Worm (Caenorhabditis elegans) whole organism, L1 larva: ENCODE results near the gene chil-16.

Source experiments
- C04F5.9 ChIP-seq: sonication (generic microtip); optimal IDR thresholded peaks from 2 replicates; lab custom pipeline; 2016; ENCODE audit warnings: missing genetic modification characterization, missing compliant biosample characterization
- C34B4.2 ChIP-seq: sonication (generic microtip); optimal IDR thresholded peaks from 2 replicates; lab custom pipeline; 2017; ENCODE audit warnings: mild to moderate bottlenecking, missing genetic modification characterization, missing compliant biosample characterization
- F16B12.6 ChIP-seq: fragments of 150-350 bp; optimal IDR thresholded peaks from 2 replicates; lab custom pipeline; 2014; ENCODE audit warnings: missing biosample characterization, missing genetic modification characterization
- Y116A8C.19 ChIP-seq: sonication (generic microtip); optimal IDR thresholded peaks from 2 replicates; lab custom pipeline; 2016; ENCODE audit warnings: missing compliant biosample characterization, missing genetic modification characterization, borderline replicate concordance
- aha-1 ChIP-seq: fragments of 150-350 bp; optimal IDR thresholded peaks from 2 replicates; lab custom pipeline; 2014; ENCODE audit warnings: missing biosample characterization, missing genetic modification characterization
- alr-1 ChIP-seq: fragments of 200-800 bp; sonication (Bioruptor generic); optimal IDR thresholded peaks from 2 replicates; lab custom pipeline; 2018; ENCODE audit warnings: borderline replicate concordance, mild to moderate bottlenecking, missing genetic modification characterization, missing compliant biosample characterization
- blmp-1 ChIP-seq: fragments of 150-350 bp; optimal IDR thresholded peaks from 2 replicates; lab custom pipeline; 2014; ENCODE audit warnings: missing biosample characterization, missing genetic modification characterization
- ceh-82 ChIP-seq, 3 experiments: fragments of 150-350 bp in 1 of 3; sonication (generic microtip) in 2 of 3; optimal IDR thresholded peaks; 2 replicates each; lab custom pipeline; 2014 to 2017; ENCODE audit warnings: missing biosample characterization in 3 of 3, missing genetic modification characterization in 3 of 3
- ces-1 ChIP-seq: fragments of 150-350 bp; optimal IDR thresholded peaks from 2 replicates; lab custom pipeline; 2014; ENCODE audit warnings: missing biosample characterization, missing genetic modification reagents, missing genetic modification characterization
- dsc-1 ChIP-seq: sonication (generic microtip); optimal IDR thresholded peaks from 2 replicates; lab custom pipeline; 2016; ENCODE audit warnings: mild to moderate bottlenecking, missing genetic modification characterization, missing compliant biosample characterization
- efl-3 ChIP-seq: fragments of 200-800 bp; sonication (Bioruptor generic); optimal IDR thresholded peaks from 2 replicates; lab custom pipeline; 2018; ENCODE audit warnings: mild to moderate bottlenecking, missing genetic modification characterization, missing compliant biosample characterization
- egl-27 ChIP-seq, 2 experiments: fragments of 150-350 bp in 1 of 2; sonication (generic microtip); optimal IDR thresholded peaks; 3 replicates each; lab custom pipeline; 2017 to 2018; ENCODE audit warnings: missing biosample characterization in 2 of 2, missing genetic modification characterization in 2 of 2, missing genetic modification reagents in 2 of 2
- elt-2 ChIP-seq: sonication (generic microtip); optimal IDR thresholded peaks from 2 replicates; lab custom pipeline; 2016; ENCODE audit warnings: missing genetic modification characterization, mild to moderate bottlenecking, inconsistent platforms, missing compliant biosample characterization, missing genetic modification reagents
- elt-3 ChIP-seq, 6 experiments: fragments of 150-350 bp in 1 of 6; sonication (generic microtip); optimal IDR thresholded peaks; 2 replicates each; lab custom pipeline; 2017 to 2018; ENCODE audit warnings: missing biosample characterization in 6 of 6, missing genetic modification characterization in 6 of 6, inconsistent platforms in 1 of 6
- fkh-10 ChIP-seq: sonication (generic microtip); optimal IDR thresholded peaks from 2 replicates; lab custom pipeline; 2017; ENCODE audit warnings: missing biosample characterization, missing genetic modification reagents, missing genetic modification characterization
- fkh-8 ChIP-seq: sonication (generic microtip); optimal IDR thresholded peaks from 2 replicates; lab custom pipeline; 2016; ENCODE audit warnings: mild to moderate bottlenecking, missing genetic modification characterization, missing compliant biosample characterization
- hpl-2 ChIP-seq: fragments of 150-350 bp; optimal IDR thresholded peaks from 2 replicates; lab custom pipeline; 2014; ENCODE audit warnings: missing biosample characterization, missing genetic modification reagents, missing genetic modification characterization
- isw-1 ChIP-seq: fragments of 200-800 bp; sonication (Bioruptor generic); IDR thresholded peaks from 2 replicates; pipeline ENCODE4 v1.3.6; 2022; ENCODE audit warnings: missing genetic modification characterization, missing compliant biosample characterization
- jun-1 ChIP-seq: fragments of 150-350 bp; optimal IDR thresholded peaks from 2 replicates; lab custom pipeline; 2014; ENCODE audit warnings: missing biosample characterization, missing genetic modification reagents, missing genetic modification characterization
- lin-13 ChIP-seq: fragments of 150-350 bp; optimal IDR thresholded peaks from 2 replicates; lab custom pipeline; 2014; ENCODE audit warnings: missing biosample characterization, missing genetic modification reagents, missing genetic modification characterization
- lin-14 ChIP-seq: fragments of 200-800 bp; sonication (Bioruptor generic); optimal IDR thresholded peaks from 2 replicates; lab custom pipeline; 2018; ENCODE audit warnings: mild to moderate bottlenecking, missing genetic modification characterization, moderate library complexity, missing compliant biosample characterization
- lin-35 ChIP-seq, 2 experiments: fragments of 150-350 bp; optimal IDR thresholded peaks; 2 replicates each; lab custom pipeline; 2014; ENCODE audit warnings: missing biosample characterization in 2 of 2, missing genetic modification characterization in 2 of 2, missing genetic modification reagents in 2 of 2
- lin-39 ChIP-seq: fragments of 150-350 bp; optimal IDR thresholded peaks from 2 replicates; lab custom pipeline; 2014; ENCODE audit warnings: missing biosample characterization, missing genetic modification reagents, missing genetic modification characterization
- lir-3 ChIP-seq: sonication (generic microtip); optimal IDR thresholded peaks from 2 replicates; lab custom pipeline; 2016; ENCODE audit warnings: mild to moderate bottlenecking, missing genetic modification characterization, moderate library complexity, missing compliant biosample characterization; ENCODE audit not compliant: poor library complexity
- lsy-2 ChIP-seq, 2 experiments: fragments of 150-350 bp; optimal IDR thresholded peaks; 2 replicates each; lab custom pipeline; 2014; ENCODE audit warnings: missing biosample characterization in 2 of 2, missing genetic modification characterization in 2 of 2
- mep-1 ChIP-seq: fragments of 150-350 bp; optimal IDR thresholded peaks from 2 replicates; lab custom pipeline; 2014; ENCODE audit warnings: missing biosample characterization, missing genetic modification characterization
- nhr-12 ChIP-seq: sonication (generic microtip); optimal IDR thresholded peaks from 2 replicates; lab custom pipeline; 2017; ENCODE audit warnings: missing biosample characterization, missing genetic modification characterization
- nhr-237 ChIP-seq: fragments of 150-350 bp; optimal IDR thresholded peaks from 2 replicates; lab custom pipeline; 2014; ENCODE audit warnings: missing biosample characterization, missing genetic modification characterization
- nhr-28 ChIP-seq: fragments of 150-350 bp; optimal IDR thresholded peaks from 2 replicates; lab custom pipeline; 2014; ENCODE audit warnings: missing biosample characterization, missing genetic modification characterization
- nhr-47 ChIP-seq: sonication (generic microtip); optimal IDR thresholded peaks from 2 replicates; lab custom pipeline; 2016; ENCODE audit warnings: mild to moderate bottlenecking, missing genetic modification characterization, moderate library complexity, missing compliant biosample characterization
- nhr-77 ChIP-seq: fragments of 150-350 bp; optimal IDR thresholded peaks from 2 replicates; lab custom pipeline; 2014; ENCODE audit warnings: missing biosample characterization, missing genetic modification characterization
- nhr-84 ChIP-seq: sonication (generic microtip); optimal IDR thresholded peaks from 2 replicates; lab custom pipeline; 2017; ENCODE audit warnings: missing biosample characterization, missing genetic modification characterization
- nhr-85 ChIP-seq: sonication (generic microtip); peaks from one replicate; lab custom pipeline; 2016; ENCODE audit warnings: missing genetic modification characterization, inconsistent platforms, missing compliant biosample characterization
- pag-3 ChIP-seq: sonication (generic microtip); optimal IDR thresholded peaks from 2 replicates; lab custom pipeline; 2017; ENCODE audit warnings: missing genetic modification characterization, mild to moderate bottlenecking, missing compliant biosample characterization, antibody characterized with exemption, borderline replicate concordance; ENCODE audit not compliant: insufficient read depth
- skn-1 ChIP-seq: fragments of 150-350 bp; optimal IDR thresholded peaks from 2 replicates; lab custom pipeline; 2014; ENCODE audit warnings: missing biosample characterization, missing genetic modification characterization
- snpc-4 ChIP-seq: fragments of 150-350 bp; optimal IDR thresholded peaks from 2 replicates; lab custom pipeline; 2014; ENCODE audit warnings: missing biosample characterization, missing genetic modification characterization
- snu-23 ChIP-seq: sonication (generic microtip); optimal IDR thresholded peaks from 2 replicates; lab custom pipeline; 2016; ENCODE audit warnings: missing genetic modification characterization, missing compliant biosample characterization
- sox-4 ChIP-seq: sonication (generic microtip); optimal IDR thresholded peaks from 2 replicates; lab custom pipeline; 2016; ENCODE audit warnings: missing genetic modification characterization, missing compliant biosample characterization
- swsn-7 ChIP-seq: sonication (generic microtip); optimal IDR thresholded peaks from 2 replicates; lab custom pipeline; 2016; ENCODE audit warnings: missing genetic modification characterization, missing compliant biosample characterization
- tbx-2 ChIP-seq: sonication (generic microtip); optimal IDR thresholded peaks from 2 replicates; lab custom pipeline; 2016; ENCODE audit warnings: missing genetic modification characterization, missing compliant biosample characterization
- unc-130 ChIP-seq: fragments of 150-350 bp; optimal IDR thresholded peaks from 2 replicates; lab custom pipeline; 2017; ENCODE audit warnings: missing biosample characterization, missing genetic modification characterization, inconsistent platforms
- unc-30 ChIP-seq: sonication (generic microtip); optimal IDR thresholded peaks from 2 replicates; lab custom pipeline; 2017; ENCODE audit warnings: missing biosample characterization, missing genetic modification characterization
- unc-62 ChIP-seq: fragments of 150-350 bp; optimal IDR thresholded peaks from 2 replicates; lab custom pipeline; 2014; ENCODE audit warnings: missing biosample characterization, missing genetic modification reagents, missing genetic modification characterization
- unc-98 ChIP-seq: fragments of 200-800 bp; sonication (Bioruptor generic); IDR thresholded peaks from 2 replicates; pipeline ENCODE4 v1.3.6; 2022; ENCODE audit warnings: missing genetic modification characterization, missing compliant biosample characterization
- vab-15 ChIP-seq: sonication (generic microtip); optimal IDR thresholded peaks from 2 replicates; lab custom pipeline; 2017; ENCODE audit warnings: missing genotype, mild to moderate bottlenecking, missing genetic modification characterization, missing compliant biosample characterization
- zip-4 ChIP-seq: fragments of 200-800 bp; sonication (Bioruptor generic); optimal IDR thresholded peaks from 2 replicates; lab custom pipeline; 2018; ENCODE audit warnings: mild to moderate bottlenecking, missing genetic modification characterization, moderate library complexity, missing compliant biosample characterization
- ztf-4 ChIP-seq: fragments of 150-350 bp; optimal IDR thresholded peaks from 2 replicates; lab custom pipeline; 2014; ENCODE audit warnings: missing biosample characterization, missing genetic modification characterization

Gene chil-16

ce11 chrII:9481427-9481826, 39.7 kb upstream of the chil-16 start (continued):
- TF ChIP-seq elt-2 (tag; lab: Kevin White, UChicago) = no peak
- no peak for TF ChIP-seq dsc-1 (tag; lab: Kevin White, UChicago)
- TF ChIP-seq lin-35 (GFP tag; optimal IDR thresholded peaks at IDR 0.05; lab: Kevin White, UChicago) = no peak
- peak in 1 of 2 experiments; percentile 40 for TF ChIP-seq lsy-2 (tag; optimal IDR thresholded peaks at IDR 0.05; lab: Kevin White, UChicago)
- TF ChIP-seq skn-1 (tag; lab: Kevin White, UChicago) = no peak
- no peak for TF ChIP-seq mep-1 (tag; lab: Kevin White, UChicago)
- TF ChIP-seq jun-1 (tag; lab: Kevin White, UChicago) = no peak
- no peak for TF ChIP-seq nhr-84
- no peak for TF ChIP-seq Y116A8C.19 (tag; lab: Kevin White, UChicago)
- no peak for TF ChIP-seq unc-98
- TF ChIP-seq fkh-10 (GFP tag; lab: Kevin White, UChicago) = no peak
- TF ChIP-seq ztf-4 (tag; lab: Kevin White, UChicago) = no peak
- TF ChIP-seq ces-1 = no peak
- no peak for TF ChIP-seq nhr-28 (tag; lab: Kevin White, UChicago)
- TF ChIP-seq nhr-237 (tag; lab: Kevin White, UChicago) = no peak
- TF ChIP-seq pag-3 (tag; lab: Kevin White, UChicago) = no peak
- TF ChIP-seq vab-15 = no peak
- peak; percentile 60 for TF ChIP-seq lin-14 (GFP tag; lab: Kevin White, UChicago)
- no peak for TF ChIP-seq efl-3 (GFP tag; lab: Kevin White, UChicago)
- TF ChIP-seq alr-1 = no peak
- no peak for TF ChIP-seq fkh-8 (tag; lab: Kevin White, UChicago)
- no peak for TF ChIP-seq isw-1 (GFP tag; lab: Robert Waterston, UW)
- TF ChIP-seq egl-27 (tag; optimal IDR thresholded peaks at IDR 0.05; lab: Kevin White, UChicago) = peak in 1 of 2 experiments; percentile 30
- TF ChIP-seq snu-23 (GFP tag; lab: Kevin White, UChicago) = no peak
- TF ChIP-seq nhr-12 = no peak
- TF ChIP-seq elt-3 (tag; optimal IDR thresholded peaks at IDR 0.05; lab: Kevin White, UChicago) = no peak
- TF ChIP-seq ceh-82 (tag; optimal IDR thresholded peaks at IDR 0.05; lab: Kevin White, UChicago) = no peak
- TF ChIP-seq nhr-77 (tag; lab: Kevin White, UChicago) = peak; percentile 66
- TF ChIP-seq tbx-2 (tag; lab: Kevin White, UChicago) = peak; percentile 75
- TF ChIP-seq, all 84 proteins: peak for 11

ce11 chrII:9480006-9480405, 38.3 kb upstream of the chil-16 start, which contains the start of gene T19H5.7:
T19H5.7 (minus strand) TSS chrII:9480106.
- no peak for TF ChIP-seq zip-4 (GFP tag; lab: Kevin White, UChicago)
- no peak for TF ChIP-seq aha-1
- TF ChIP-seq ces-1 = no peak
- no peak for TF ChIP-seq swsn-7 (tag; lab: Kevin White, UChicago)
- no peak for TF ChIP-seq sox-4 (tag; lab: Kevin White, UChicago)
- no peak for TF ChIP-seq lin-13 (GFP tag; lab: Kevin White, UChicago)
- TF ChIP-seq lsy-2 (tag; optimal IDR thresholded peaks at IDR 0.05; lab: Kevin White, UChicago) = no peak
- TF ChIP-seq nhr-28 (tag; lab: Kevin White, UChicago) = no peak
- no peak for TF ChIP-seq mep-1 (tag; lab: Kevin White, UChicago)
- no peak for TF ChIP-seq blmp-1 (tag; lab: Kevin White, UChicago)
- no peak for TF ChIP-seq lir-3 (tag; lab: Kevin White, UChicago)
- TF ChIP-seq vab-15 = no peak
- TF ChIP-seq C34B4.2 (tag; lab: Kevin White, UChicago) = no peak

ce11 chrII:9477567-9477966, 35.8 kb upstream of the chil-16 start, which contains the start of gene chil-27:
chil-27 (plus strand) TSS chrII:9477867.
- no peak for TF ChIP-seq lin-39 (tag; lab: Kevin White, UChicago)
- TF ChIP-seq isw-1 (GFP tag; lab: Robert Waterston, UW) = no peak
- TF ChIP-seq mep-1 (tag; lab: Kevin White, UChicago) = no peak
- TF ChIP-seq fkh-10 (GFP tag; lab: Kevin White, UChicago) = no peak
- no peak for TF ChIP-seq snpc-4 (tag; lab: Kevin White, UChicago)
- no peak for TF ChIP-seq unc-30
- no peak for TF ChIP-seq tbx-2 (tag; lab: Kevin White, UChicago)
- TF ChIP-seq F16B12.6 (tag; lab: Kevin White, UChicago) = no peak
- no peak for TF ChIP-seq nhr-85 (tag; lab: Kevin White, UChicago)
- no peak for TF ChIP-seq C04F5.9 (tag; lab: Kevin White, UChicago)
- no peak for TF ChIP-seq swsn-7 (tag; lab: Kevin White, UChicago)
- TF ChIP-seq nhr-47 (tag; lab: Kevin White, UChicago) = no peak
- TF ChIP-seq unc-62 (GFP tag; lab: Kevin White, UChicago) = no peak
- no peak for TF ChIP-seq unc-130 (tag; lab: Kevin White, UChicago)
- no peak for TF ChIP-seq hpl-2 (GFP tag; lab: Kevin White, UChicago)
- TF ChIP-seq ceh-82 (tag; optimal IDR thresholded peaks at IDR 0.05; lab: Kevin White, UChicago) = no peak
